ENCODE assay signal across 2 worm cellular contexts in the genomic region with DNA sequence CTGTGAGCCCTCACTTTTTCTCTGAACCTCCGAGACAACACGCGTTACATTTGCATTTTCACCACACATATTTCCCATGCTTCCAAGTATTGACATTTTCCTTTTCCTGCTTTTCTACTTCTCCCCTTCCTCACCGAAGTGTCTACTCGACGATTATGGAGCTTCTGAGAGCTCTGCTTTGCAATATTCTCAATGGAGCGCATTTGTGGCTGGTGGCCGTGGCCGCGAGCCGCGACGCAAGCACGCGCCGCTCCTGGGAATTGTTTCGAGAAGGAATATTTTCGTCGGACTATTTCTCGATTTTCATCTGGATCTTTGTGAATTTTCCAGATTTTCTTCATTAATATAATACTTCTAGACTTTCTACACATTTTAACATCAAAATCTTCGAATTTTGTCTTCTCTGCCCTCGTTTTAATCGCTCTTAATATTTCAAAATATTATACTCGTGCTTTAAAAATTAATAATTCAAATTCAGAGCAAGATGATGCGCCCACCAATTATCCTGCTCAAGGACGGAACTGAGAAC.
TF ChIP-seq lines count a peak whose summit lies in the region.

A gene (minus strand): TSS at position 40 of the 529 bp plus-strand sequence.
A gene (plus strand): TSS at position 479 of the 529 bp plus-strand sequence.

TF ChIP-seq in whole organism, L1 larva, 84 proteins besides CTCF, POLR2A, EP300 and RAD21 (continued from another document):
- peak; percentile 85 for TF ChIP-seq swsn-7 (tag; optimal IDR thresholded peaks at IDR 0.05; lab: Kevin White, UChicago)
- TF ChIP-seq unc-62 (GFP tag; optimal IDR thresholded peaks at IDR 0.05; lab: Kevin White, UChicago) = no peak
- TF ChIP-seq ztf-11 (tag; optimal IDR thresholded peaks at IDR 0.05; lab: Kevin White, UChicago) = peak in 1 of 2 experiments; percentile 74
- TF ChIP-seq snpc-4 (tag; optimal IDR thresholded peaks at IDR 0.05; lab: Kevin White, UChicago) = peak; percentile 78
- peak; percentile 74 for TF ChIP-seq nhr-85 (tag; lab: Kevin White, UChicago)
- peak; percentile 93 for TF ChIP-seq lin-15B (tag; optimal IDR thresholded peaks at IDR 0.05; lab: Kevin White, UChicago)
- peak; percentile 74 for TF ChIP-seq dsc-1 (tag; optimal IDR thresholded peaks at IDR 0.05; lab: Kevin White, UChicago)
- peak; percentile 91 for TF ChIP-seq mep-1 (tag; optimal IDR thresholded peaks at IDR 0.05; lab: Kevin White, UChicago)
- TF ChIP-seq fkh-8 (tag; optimal IDR thresholded peaks at IDR 0.05; lab: Kevin White, UChicago) = peak; percentile 99
- TF ChIP-seq C16A3.4 (tag; optimal IDR thresholded peaks at IDR 0.05; lab: Kevin White, UChicago) = peak; percentile 85
- TF ChIP-seq unc-98 (GFP tag; IDR thresholded peaks at IDR 0.05; lab: Robert Waterston, UW) = no peak; the same call in 1 of the 2 replicates
- peak; percentile 98 for TF ChIP-seq fkh-10 (GFP tag; optimal IDR thresholded peaks at IDR 0.05; lab: Kevin White, UChicago)
- peak; percentile 42 for TF ChIP-seq vab-15 (tag; optimal IDR thresholded peaks at IDR 0.05; lab: Kevin White, UChicago)
- TF ChIP-seq lsy-2 (tag; optimal IDR thresholded peaks at IDR 0.05; lab: Kevin White, UChicago) = peak; percentile 74 to 92
- TF ChIP-seq lin-14 (GFP tag; optimal IDR thresholded peaks at IDR 0.05; lab: Kevin White, UChicago) = peak; percentile 100

TF ChIP-seq in whole organism, young adult, 124 proteins besides CTCF, POLR2A, EP300 and RAD21 (continued from another document):
- TF ChIP-seq F39B2.1 (GFP tag; IDR thresholded peaks at IDR 0.05; lab: Robert Waterston, UW) (no peak), mxl-1 (tag; optimal IDR thresholded peaks at IDR 0.05; lab: Kevin White, UChicago) (no peak), madf-6 (GFP tag; IDR thresholded peaks at IDR 0.05; lab: Robert Waterston, UW) (peak; percentile 59), ceh-91 (GFP tag; IDR thresholded peaks at IDR 0.05; lab: Robert Waterston, UW) (peak; percentile 68), dox-1 (GFP tag; IDR thresholded peaks at IDR 0.05; lab: Robert Waterston, UW) (peak; percentile 96), K12H6.12 (tag; optimal IDR thresholded peaks at IDR 0.05; lab: Kevin White, UChicago) (peak; percentile 92), let-607 (tag; optimal IDR thresholded peaks at IDR 0.05; lab: Kevin White, UChicago) (peak; percentile 42 to 66), F49E8.2 (tag; optimal IDR thresholded peaks at IDR 0.05; lab: Kevin White, UChicago; ENCODE audit: insufficient read depth) (peak; percentile 73), aptf-2 (GFP tag; conservative IDR thresholded peaks at IDR 0.05; lab: Robert Waterston, UW) (peak; percentile 85), hmg-20 (GFP tag; IDR thresholded peaks at IDR 0.05; lab: Robert Waterston, UW) (0 out of 2 replicates have a peak, but pooled peaks have one; percentile 23), nfyb-1 (GFP tag; IDR thresholded peaks at IDR 0.05; lab: Robert Waterston, UW) (0 out of 2 replicates have a peak, but pooled peaks have one; percentile 21), die-1 (tag; optimal IDR thresholded peaks at IDR 0.05; lab: Kevin White, UChicago) (peak; percentile 34), attf-5 (GFP tag; optimal IDR thresholded peaks at IDR 0.05; lab: Kevin White, UChicago) (peak; percentile 98), sptf-2 (GFP tag; optimal IDR thresholded peaks at IDR 0.05; lab: Kevin White, UChicago) (peak; percentile 33), chd-7 (tag; optimal IDR thresholded peaks at IDR 0.05; lab: Kevin White, UChicago) (peak; percentile 63), nhr-90 (tag; optimal IDR thresholded peaks at IDR 0.05; lab: Kevin White, UChicago) (peak; percentile 1), hrde-1 (tag; optimal IDR thresholded peaks at IDR 0.05; lab: Kevin White, UChicago; ENCODE audit: borderline replicate concordance) (peak; percentile 26), nhr-80 (tag; optimal IDR thresholded peaks at IDR 0.05; lab: Kevin White, UChicago) (peak; percentile 70), bed-2 (GFP tag; IDR thresholded peaks at IDR 0.05; lab: Robert Waterston, UW) (0 out of 2 replicates have a peak, but pooled peaks have one; percentile 37), efl-1 (GFP tag; optimal IDR thresholded peaks at IDR 0.05; lab: Kevin White, UChicago) (peak; percentile 53), F57A8.1 (GFP tag; optimal IDR thresholded peaks at IDR 0.05; lab: Kevin White, UChicago) (no peak), F55B11.4 (tag; optimal IDR thresholded peaks at IDR 0.05; lab: Kevin White, UChicago; ENCODE audit: borderline replicate concordance, insufficient read depth) (no peak), ztf-3 (GFP tag; optimal IDR thresholded peaks at IDR 0.05; lab: Kevin White, UChicago) (no peak), C06A6.2 (GFP tag; conservative IDR thresholded peaks at IDR 0.05; lab: Robert Waterston, UW) (no peak; the same call in 1 of the 2 replicates), hlh-12 (tag; optimal IDR thresholded peaks at IDR 0.05; lab: Kevin White, UChicago) (no peak)
TF ChIP-seq in whole organism, young adult: peak in this region for 72.
